Worm (Caenorhabditis elegans): ENCODE results near the gene lipl-1.

The lipl-1 gene

ce11 chrV:12908614-12909013, 11.2 kb upstream of the lipl-1 start (continued):
- TF ChIP-seq hlh-11 (tag; optimal IDR thresholded peaks at IDR 0.05): peak; percentile 53
- no peak for TF ChIP-seq rbr-2 (tag; optimal IDR thresholded peaks at IDR 0.05)
- TF ChIP-seq mep-1 (tag; optimal IDR thresholded peaks at IDR 0.05): no peak
- TF ChIP-seq nhr-11 (tag; optimal IDR thresholded peaks at IDR 0.05): no peak
- peak; percentile 6 for TF ChIP-seq dve-1 (tag; optimal IDR thresholded peaks at IDR 0.05; ENCODE audit: insufficient read depth)
- TF ChIP-seq dmd-6 (GFP tag; IDR thresholded peaks at IDR 0.05): peak; percentile 80
- no peak for TF ChIP-seq daf-8 (GFP tag; IDR thresholded peaks at IDR 0.05)
- no peak for TF ChIP-seq attf-4 (tag; optimal IDR thresholded peaks at IDR 0.05)
- TF ChIP-seq nhr-76 (tag; optimal IDR thresholded peaks at IDR 0.05): no peak
- TF ChIP-seq daf-19 (GFP tag; conservative IDR thresholded peaks at IDR 0.05): no peak
- TF ChIP-seq mes-2 (tag; optimal IDR thresholded peaks at IDR 0.05; ENCODE audit: poor library complexity, severe bottlenecking): no peak
- TF ChIP-seq hmg-1.1 (GFP tag; IDR thresholded peaks at IDR 0.05): 0 out of 2 replicates have a peak, but pooled peaks have one; percentile 19
- TF ChIP-seq nhr-102 (tag; optimal IDR thresholded peaks at IDR 0.05): no peak
- no peak for TF ChIP-seq Y105C5A.15 (GFP tag; IDR thresholded peaks at IDR 0.05)

- TF ChIP-seq pqm-1 (tag; optimal IDR thresholded peaks at IDR 0.05) (peak; percentile 51), madf-9 (GFP tag; conservative IDR thresholded peaks at IDR 0.05) (no peak), ceh-44 (GFP tag; IDR thresholded peaks at IDR 0.05) (no peak), nhr-6 (tag; optimal IDR thresholded peaks at IDR 0.05) (no peak), mxl-2 (GFP tag; conservative IDR thresholded peaks at IDR 0.05) (no peak), nhr-28 (tag; optimal IDR thresholded peaks at IDR 0.05) (peak; percentile 51), arid-1 (GFP tag; conservative IDR thresholded peaks at IDR 0.05) (no peak), Y5F2A.4 (GFP tag; optimal IDR thresholded peaks at IDR 0.05) (no peak), ceh-28 (tag; optimal IDR thresholded peaks at IDR 0.05) (no peak), unc-62 (GFP tag; optimal IDR thresholded peaks at IDR 0.05 in 1 of 2) (peak in 1 of 2 experiments; percentile 29), unc-62 (tag; optimal IDR thresholded peaks at IDR 0.05) (no peak), R02D3.7 (tag; optimal IDR thresholded peaks at IDR 0.05) (no peak), dmd-6 (GFP tag; IDR thresholded peaks at IDR 0.05) (peak; percentile 76), nhr-102 (tag; optimal IDR thresholded peaks at IDR 0.05) (no peak), jun-1 (tag; optimal IDR thresholded peaks at IDR 0.05) (no peak), snpc-1.2 (GFP tag; IDR thresholded peaks at IDR 0.05) (no peak), tag-97 (GFP tag; IDR thresholded peaks at IDR 0.05) (no peak), mdl-1 (tag; optimal IDR thresholded peaks at IDR 0.05) (no peak), ama-1 (optimal IDR thresholded peaks at IDR 0.05) (no peak), T26A8.4 (GFP tag; IDR thresholded peaks at IDR 0.05) (no peak), skn-1 (tag; optimal IDR thresholded peaks at IDR 0.05) (no peak), nhr-237 (tag; optimal IDR thresholded peaks at IDR 0.05) (no peak), mdt-29 (GFP tag; IDR thresholded peaks at IDR 0.05) (no peak), ceh-82 (tag; optimal IDR thresholded peaks at IDR 0.05) (no peak), hlh-11 (tag; optimal IDR thresholded peaks at IDR 0.05) (peak; percentile 64), nhr-42 (GFP tag; IDR thresholded peaks at IDR 0.05) (no peak), dve-1 (tag; optimal IDR thresholded peaks at IDR 0.05; ENCODE audit: insufficient read depth) (peak; percentile 67), ZK337.2 (GFP tag; IDR thresholded peaks at IDR 0.05) (no peak), snpc-4 (tag; optimal IDR thresholded peaks at IDR 0.05) (no peak), nhr-77 (tag; optimal IDR thresholded peaks at IDR 0.05) (peak; percentile 16), hif-1 (tag; optimal IDR thresholded peaks at IDR 0.05) (no peak), cey-2 (tag; optimal IDR thresholded peaks at IDR 0.05; ENCODE audit: borderline replicate concordance, insufficient read depth) (no peak), dmd-8 (GFP tag; IDR thresholded peaks at IDR 0.05) (no peak), dpl-1 (GFP tag; optimal IDR thresholded peaks at IDR 0.05) (no peak), D1046.2 (GFP tag; IDR thresholded peaks at IDR 0.05) (no peak), ceh-20 (GFP tag; IDR thresholded peaks at IDR 0.05) (0 out of 2 replicates have a peak, but pooled peaks have one; percentile 41), daf-8 (GFP tag; IDR thresholded peaks at IDR 0.05) (no peak), mxl-3 (GFP tag; optimal IDR thresholded peaks at IDR 0.05) (no peak), zfp-3 (GFP tag; conservative IDR thresholded peaks at IDR 0.05) (no peak), aha-1 (tag) (no peak), F37D6.2 (tag; optimal IDR thresholded peaks at IDR 0.05) (no peak), attf-4 (tag; optimal IDR thresholded peaks at IDR 0.05) (no peak)
These were observed 10.1 kb upstream of the lipl-1 start, which contains the start of gene nid-1 for ce11 chrV:12909544-12910157. Gene nid-1 (plus strand): TSS chrV:12910107.
